Worm (Caenorhabditis elegans) whole organism, early embryonic: Measurements from ENCODE around the gene set-14.

Source experiments
- B0310.2 ChIP-seq: sonication (generic microtip); optimal IDR thresholded peaks from 2 replicates; lab custom pipeline; 2016; ENCODE audit warnings: mild to moderate bottlenecking, missing genetic modification characterization, missing compliant biosample characterization
- ama-1 ChIP-seq: fragments of 150-350 bp; optimal IDR thresholded peaks from 2 replicates; lab custom pipeline; 2014
- ceh-13 ChIP-seq: fragments of 200-800 bp; sonication (Bioruptor generic); optimal IDR thresholded peaks from 2 replicates; lab custom pipeline; 2018; ENCODE audit warnings: mild to moderate bottlenecking, missing genetic modification characterization, missing compliant biosample characterization
- ceh-36 ChIP-seq: sonication (generic microtip); optimal IDR thresholded peaks from 2 replicates; lab custom pipeline; 2016; ENCODE audit warnings: missing genetic modification characterization, inconsistent platforms, missing compliant biosample characterization
- ets-7 ChIP-seq: sonication (generic microtip); optimal IDR thresholded peaks from 2 replicates; lab custom pipeline; 2016; ENCODE audit warnings: missing genotype, missing genetic modification characterization, missing compliant biosample characterization
- flt-1 ChIP-seq: fragments of 200-800 bp; sonication (Bioruptor generic); IDR thresholded peaks from 2 replicates; pipeline ENCODE4 v1.3.6; 2022; ENCODE audit warnings: missing genetic modification characterization, missing compliant biosample characterization
- hmbx-1 ChIP-seq: sonication (generic microtip); optimal IDR thresholded peaks from 2 replicates; lab custom pipeline; 2016; ENCODE audit warnings: mild to moderate bottlenecking, missing genetic modification characterization, missing compliant biosample characterization
- hmg-4 ChIP-seq: fragments of 200-800 bp; sonication (Bioruptor generic); optimal IDR thresholded peaks from 2 replicates; lab custom pipeline; 2018; ENCODE audit warnings: mild to moderate bottlenecking, missing genetic modification characterization, missing compliant biosample characterization
- pes-1 ChIP-seq: fragments of 200-800 bp; sonication (Bioruptor generic); IDR thresholded peaks from 2 replicates; pipeline ENCODE4 v1.3.6; 2022; ENCODE audit warnings: missing genetic modification reagents, missing genetic modification characterization, missing compliant biosample characterization
- tra-4 ChIP-seq: sonication (generic microtip); optimal IDR thresholded peaks from 2 replicates; lab custom pipeline; 2017; ENCODE audit warnings: missing genetic modification characterization, missing compliant biosample characterization

- TF ChIP-seq hmbx-1 (tag; lab: Kevin White, UChicago) (no peak), ceh-13 (GFP tag; lab: Kevin White, UChicago) (no peak), ama-1 (lab: Kevin White, UChicago) (no peak), flt-1 (no peak), hmg-4 (GFP tag; lab: Kevin White, UChicago) (no peak), ets-7 (tag; lab: Kevin White, UChicago) (no peak), tra-4 (tag; lab: Kevin White, UChicago) (no peak), ceh-36 (tag; lab: Kevin White, UChicago) (no peak), B0310.2 (no peak), pes-1 (no peak)
Measured at ce11 chrII:10758951-10759350, 37.1 kb downstream of the set-14 start.
